Fruit fly (Drosophila melanogaster): ENCODE results near the gene mub.

DNA sequence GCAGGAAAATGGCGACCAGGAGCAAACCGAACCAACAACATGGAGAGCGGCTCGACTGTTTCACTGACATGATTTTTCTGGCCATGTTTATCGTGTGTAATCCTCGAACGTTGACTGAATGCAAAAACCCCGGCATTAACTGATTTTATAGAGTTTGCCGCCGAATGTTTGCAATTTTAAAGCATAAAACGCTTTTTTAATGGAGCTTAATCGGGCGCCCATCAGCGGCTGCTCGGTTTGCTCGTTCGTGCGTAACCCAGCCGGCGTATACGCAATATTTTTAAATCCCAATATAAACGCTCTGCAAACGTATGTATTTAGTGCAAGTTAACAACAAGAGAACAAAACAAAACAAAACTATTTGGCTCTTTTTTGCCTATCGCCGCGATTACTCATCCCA, 2.3 kb upstream of the mub start, which contains the start of gene CG14563:
- TF ChIP-seq CG16779 (GFP tag; IDR thresholded peaks at IDR 0.05): no peak
- no peak for TF ChIP-seq GATAe (GFP tag; conservative IDR thresholded peaks at IDR 0.05)
- no peak for TF ChIP-seq CG2129 (GFP tag; IDR thresholded peaks at IDR 0.05; ENCODE audit: partially characterized antibody)

Data from whole organism, embryonic.